Fruit fly (Drosophila melanogaster): ENCODE data around the gene CG32195.

The CG32195 gene

DNA sequence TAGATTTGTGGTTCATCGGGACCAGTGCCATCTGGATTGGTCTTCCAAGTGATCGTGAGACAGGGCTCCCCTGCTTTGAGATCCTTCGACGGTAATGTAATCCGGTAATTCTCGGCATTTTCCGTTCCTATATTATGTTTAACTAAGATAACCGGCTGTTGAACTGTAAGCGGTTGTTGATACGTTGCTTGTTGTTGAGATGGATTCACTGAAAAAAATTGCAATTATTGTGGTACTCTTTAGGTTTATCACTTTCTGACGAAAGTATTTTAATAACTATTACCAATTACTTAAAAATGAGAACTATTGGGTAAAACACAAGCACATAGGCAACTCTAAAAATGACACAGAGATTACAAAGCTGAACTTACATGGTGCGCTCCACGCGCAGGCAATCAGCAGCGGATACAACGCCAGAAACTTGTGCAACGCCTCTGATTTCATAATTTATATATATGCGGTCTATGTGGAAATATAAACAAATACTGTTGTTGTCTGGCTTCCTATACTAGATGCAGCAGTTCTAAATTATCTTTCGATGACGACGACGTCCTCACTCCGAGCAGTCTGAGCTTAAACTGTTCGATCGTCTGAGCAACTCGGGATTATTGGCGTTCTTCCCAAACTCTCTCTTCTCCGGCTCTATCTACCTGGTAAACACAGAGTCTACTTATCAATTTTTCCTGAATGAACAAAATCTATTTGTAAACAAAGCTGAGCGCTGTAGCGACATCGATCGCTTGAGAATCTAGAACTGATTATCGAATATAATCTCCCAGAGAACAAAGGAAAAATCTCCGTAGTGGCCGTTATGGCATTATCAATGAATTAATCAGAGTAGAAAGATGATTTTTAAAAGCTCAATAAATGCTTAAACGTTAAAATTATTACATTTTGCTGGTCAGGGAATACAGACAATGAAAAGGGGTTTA, 25.7 kb upstream of the CG32195 start, which contains the start of gene CG34253:
TSS of gene CG34253 (minus strand) at position 567 of the 932 bp plus-strand sequence.
- TF ChIP-seq EcR (GFP tag; optimal IDR thresholded peaks at IDR 0.05) (peak; percentile 85), CG14655 (GFP tag; optimal IDR thresholded peaks at IDR 0.05) (peak; percentile 27), rn (GFP tag; IDR thresholded peaks at IDR 0.05) (no peak)

DNA sequence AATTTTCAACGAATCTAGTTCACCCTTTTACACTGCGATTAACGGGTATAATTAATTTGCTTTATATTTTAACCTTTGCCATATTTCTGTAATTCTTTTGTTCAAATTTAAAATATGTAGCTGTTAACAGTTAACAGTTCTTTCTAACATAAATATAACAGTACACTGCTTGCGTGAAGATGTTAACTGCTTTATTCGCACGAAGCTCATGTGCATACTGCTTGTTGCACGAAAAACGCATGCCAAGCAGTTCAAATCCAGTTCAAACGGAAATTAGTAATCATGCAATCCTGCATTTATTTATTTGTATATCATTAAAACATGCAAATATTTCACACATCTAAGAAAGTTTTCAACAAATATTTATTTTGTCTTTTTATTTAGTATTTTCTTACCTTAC, 24.7 kb upstream of the CG32195 start:
- no peak for TF ChIP-seq Pif1A (GFP tag; optimal IDR thresholded peaks at IDR 0.05)
- TF ChIP-seq rn (GFP tag; IDR thresholded peaks at IDR 0.05) = no peak
- TF ChIP-seq CG34367 (tag; optimal IDR thresholded peaks at IDR 0.05) = no peak
- TF ChIP-seq CG9948 (tag; optimal IDR thresholded peaks at IDR 0.05) = no peak
- no peak for TF ChIP-seq CG12605 (GFP tag; IDR thresholded peaks at IDR 0.05)
- TF ChIP-seq Ets98B (GFP tag; IDR thresholded peaks at IDR 0.05) = no peak
- no peak for TF ChIP-seq CG8301 (tag; optimal IDR thresholded peaks at IDR 0.05)
- no peak for TF ChIP-seq Pif1B (GFP tag; optimal IDR thresholded peaks at IDR 0.05)
- TF ChIP-seq D1 (tag; optimal IDR thresholded peaks at IDR 0.05) = peak; percentile 96
- TF ChIP-seq CG8159 (tag; optimal IDR thresholded peaks at IDR 0.05) = peak; percentile 17
- TF ChIP-seq EcR (GFP tag; optimal IDR thresholded peaks at IDR 0.05) = peak; percentile 50

DNA sequence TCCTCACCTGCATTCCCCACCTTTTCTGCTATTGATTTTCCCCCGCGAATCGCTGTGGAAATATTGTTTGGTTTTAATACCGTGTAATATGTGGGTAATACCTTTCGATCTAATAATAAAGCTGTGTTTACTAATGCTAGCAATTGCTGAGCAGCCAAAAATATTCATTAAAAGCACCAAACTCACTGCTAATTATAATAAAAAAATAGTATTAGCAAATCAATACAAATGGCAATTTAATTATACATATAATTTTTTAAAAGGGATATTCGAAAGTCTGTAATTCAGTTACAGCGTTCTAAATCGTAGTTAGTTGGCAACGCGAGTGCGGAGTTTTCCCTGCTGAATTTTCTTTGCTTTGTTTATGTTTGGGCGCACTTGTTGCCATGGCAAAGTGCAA, 18.9 kb upstream of the CG32195 start:
- no peak for TF ChIP-seq CG12605 (GFP tag; IDR thresholded peaks at IDR 0.05)
- TF ChIP-seq Pif1B (GFP tag; optimal IDR thresholded peaks at IDR 0.05) = no peak
- peak; percentile 10 for TF ChIP-seq CG8301 (tag; optimal IDR thresholded peaks at IDR 0.05)
- TF ChIP-seq CG13204 (GFP tag; optimal IDR thresholded peaks at IDR 0.05) = no peak
- peak; percentile 24; the same call in 1 of the 2 replicates for TF ChIP-seq CG32121 (GFP tag; IDR thresholded peaks at IDR 0.05)

DNA sequence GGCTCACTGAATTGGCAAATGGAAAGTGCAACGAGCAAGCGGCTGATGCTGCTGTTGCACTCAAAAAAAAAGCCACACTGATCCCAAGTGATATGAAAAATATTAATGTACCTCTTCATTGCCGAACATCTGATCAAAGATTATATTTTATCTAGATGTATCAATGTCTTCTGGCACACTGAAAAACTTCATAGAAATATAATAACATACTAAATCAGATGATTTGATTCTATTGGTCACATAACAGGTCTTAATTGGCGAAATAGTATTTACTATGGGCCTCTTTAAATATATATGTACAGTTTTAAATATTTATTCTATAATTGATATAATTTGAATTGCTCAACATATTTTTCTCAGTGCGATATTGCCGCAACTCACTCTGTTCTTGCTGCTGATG, 16.0 kb upstream of the CG32195 start:
- TF ChIP-seq CG32121 (GFP tag; IDR thresholded peaks at IDR 0.05) (0 out of 2 replicates have a peak, but pooled peaks have one; percentile 15), CG13204 (GFP tag; optimal IDR thresholded peaks at IDR 0.05) (no peak), Pif1B (GFP tag; optimal IDR thresholded peaks at IDR 0.05) (peak; percentile 20), CG9948 (tag; optimal IDR thresholded peaks at IDR 0.05) (peak; percentile 52), CG8159 (tag; optimal IDR thresholded peaks at IDR 0.05) (no peak), CG17806 (tag; optimal IDR thresholded peaks at IDR 0.05) (peak; percentile 37), Ets98B (GFP tag; IDR thresholded peaks at IDR 0.05) (no peak), CG15710 (tag; optimal IDR thresholded peaks at IDR 0.05) (no peak), Pif1A (GFP tag; optimal IDR thresholded peaks at IDR 0.05) (peak; percentile 37), CG4496 (GFP tag; IDR thresholded peaks at IDR 0.05) (no peak), rn (GFP tag; IDR thresholded peaks at IDR 0.05) (no peak), CG14655 (GFP tag; optimal IDR thresholded peaks at IDR 0.05) (peak; percentile 89), CG8301 (tag; optimal IDR thresholded peaks at IDR 0.05) (peak; percentile 84), CG12605 (GFP tag; IDR thresholded peaks at IDR 0.05) (0 out of 2 replicates have a peak, but pooled peaks have one; percentile 38), CG34367 (tag; optimal IDR thresholded peaks at IDR 0.05) (no peak), fd96Ca (GFP tag; IDR thresholded peaks at IDR 0.05) (no peak), CG10348 (GFP tag; IDR thresholded peaks at IDR 0.05) (no peak), D1 (tag; optimal IDR thresholded peaks at IDR 0.05) (no peak), Snoo (tag; optimal IDR thresholded peaks at IDR 0.05) (no peak)

DNA sequence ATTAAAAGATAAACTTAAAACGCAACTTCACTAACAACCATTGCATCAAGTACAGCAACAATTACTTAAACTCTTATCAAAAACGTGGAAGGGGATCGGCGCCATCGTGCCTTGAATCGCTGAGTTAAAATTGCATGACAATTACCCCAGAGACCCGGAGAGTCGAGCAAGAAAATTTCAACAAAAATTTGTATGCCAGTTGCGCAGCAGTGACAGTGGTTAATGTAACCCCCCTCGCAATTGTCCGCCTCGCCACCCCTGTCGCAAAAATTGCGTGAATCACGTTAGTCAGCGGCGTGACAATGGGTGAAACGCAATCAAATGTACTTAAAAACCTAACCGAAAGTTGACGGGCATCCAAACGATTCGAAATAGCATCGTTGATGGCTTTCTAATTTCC, 13.0 kb upstream of the CG32195 start:
- TF ChIP-seq fd96Ca (GFP tag; IDR thresholded peaks at IDR 0.05) (no peak; the same call in 2 of the 3 replicates), CG14655 (GFP tag; optimal IDR thresholded peaks at IDR 0.05) (no peak), CG10348 (GFP tag; IDR thresholded peaks at IDR 0.05) (no peak), CG12605 (GFP tag; IDR thresholded peaks at IDR 0.05) (0 out of 2 replicates have a peak, but pooled peaks have one; percentile 10), Pif1B (GFP tag; optimal IDR thresholded peaks at IDR 0.05) (no peak), CG8301 (tag; optimal IDR thresholded peaks at IDR 0.05) (no peak), CG4496 (GFP tag; IDR thresholded peaks at IDR 0.05) (peak; percentile 59), CG32121 (GFP tag; IDR thresholded peaks at IDR 0.05) (peak; percentile 19; the same call in 1 of the 2 replicates), CG13204 (GFP tag; optimal IDR thresholded peaks at IDR 0.05) (no peak), CG9948 (tag; optimal IDR thresholded peaks at IDR 0.05) (no peak), Snoo (tag; optimal IDR thresholded peaks at IDR 0.05) (peak; percentile 1), D1 (tag; optimal IDR thresholded peaks at IDR 0.05) (no peak), EcR (GFP tag; optimal IDR thresholded peaks at IDR 0.05) (no peak), Ets98B (GFP tag; IDR thresholded peaks at IDR 0.05) (peak; percentile 31), rn (GFP tag; IDR thresholded peaks at IDR 0.05) (no peak), CG15710 (tag; optimal IDR thresholded peaks at IDR 0.05) (peak; percentile 2), CG34367 (tag; optimal IDR thresholded peaks at IDR 0.05) (no peak), gl (tag; optimal IDR thresholded peaks at IDR 0.05) (no peak), CG8159 (tag; optimal IDR thresholded peaks at IDR 0.05) (no peak), Pif1A (GFP tag; optimal IDR thresholded peaks at IDR 0.05) (no peak), CG17806 (tag; optimal IDR thresholded peaks at IDR 0.05) (peak; percentile 1)

DNA sequence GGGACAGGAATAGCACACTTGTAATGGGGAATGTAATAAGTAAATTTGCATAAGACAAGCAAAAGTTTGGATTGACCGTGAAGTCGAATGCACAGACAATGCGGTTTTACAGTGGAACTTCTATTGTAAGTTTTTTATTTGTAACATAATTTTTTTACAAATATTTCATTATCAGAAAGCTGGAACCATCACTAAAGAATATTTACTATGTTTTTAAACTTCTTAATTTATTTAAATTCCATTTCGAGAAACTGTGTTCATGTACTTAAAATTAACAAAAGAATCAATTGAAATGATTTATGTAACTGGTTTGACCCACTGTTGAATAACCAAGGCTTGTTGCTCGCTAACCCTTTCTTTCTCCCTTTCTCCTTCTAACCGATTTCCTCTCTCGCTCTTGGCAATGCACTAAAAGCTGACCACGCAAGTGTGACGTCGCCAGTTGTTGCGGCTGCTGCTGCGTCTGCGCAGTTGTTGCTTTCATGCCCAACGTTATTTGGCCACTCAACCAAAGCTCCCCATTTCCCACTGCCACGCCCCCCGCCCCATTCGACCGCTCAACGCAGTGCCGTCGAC, 11.2 kb upstream of the CG32195 start:
- TF ChIP-seq rn (GFP tag; IDR thresholded peaks at IDR 0.05) = no peak
- no peak for TF ChIP-seq CG9948 (tag; optimal IDR thresholded peaks at IDR 0.05)
- TF ChIP-seq CG32121 (GFP tag; IDR thresholded peaks at IDR 0.05) = no peak
- TF ChIP-seq CG8159 (tag; optimal IDR thresholded peaks at IDR 0.05) = peak; percentile 14
- TF ChIP-seq CG17806 (tag; optimal IDR thresholded peaks at IDR 0.05) = no peak
- peak; percentile 26 for TF ChIP-seq CG14655 (GFP tag; optimal IDR thresholded peaks at IDR 0.05)
- no peak for TF ChIP-seq Snoo (tag; optimal IDR thresholded peaks at IDR 0.05)
- TF ChIP-seq D1 (tag; optimal IDR thresholded peaks at IDR 0.05) = no peak
- TF ChIP-seq Pif1B (GFP tag; optimal IDR thresholded peaks at IDR 0.05) = peak; percentile 16
- no peak for TF ChIP-seq Ets98B (GFP tag; IDR thresholded peaks at IDR 0.05)

All from whole organism, pupa.